Fruit fly (Drosophila melanogaster): Measurements from ENCODE around the gene clumsy.

- no peak for TF ChIP-seq pan (optimal IDR thresholded peaks at IDR 0.05)
- TF ChIP-seq usp (GFP tag; optimal IDR thresholded peaks at IDR 0.05) = no peak
- TF ChIP-seq CG8478 (optimal IDR thresholded peaks at IDR 0.05) = no peak
These were observed 18.5 kb upstream of the clumsy start for dm6 chr2L:21187753-21188152.
